Worm (Caenorhabditis elegans) whole organism, L2 larva: ENCODE data around the gene F08D12.3.

Experiments
- C34F6.9 ChIP-seq: fragments of 150-350 bp; optimal IDR thresholded peaks from 2 replicates; lab custom pipeline; 2014; ENCODE audit warnings: missing biosample characterization, missing genetic modification characterization
- F13H6.1 ChIP-seq: sonication (generic microtip); optimal IDR thresholded peaks from 2 replicates; lab custom pipeline; 2016; ENCODE audit warnings: missing genetic modification characterization, missing compliant biosample characterization
- Y55F3AM.14 ChIP-seq: fragments of 200-800 bp; sonication (Bioruptor generic); optimal IDR thresholded peaks from 2 replicates; lab custom pipeline; 2018; ENCODE audit warnings: mild to moderate bottlenecking, missing genetic modification characterization, missing compliant biosample characterization
- blmp-1 ChIP-seq: sonication (generic microtip); optimal IDR thresholded peaks from 2 replicates; lab custom pipeline; 2017; ENCODE audit warnings: missing genetic modification characterization, mild to moderate bottlenecking, missing compliant biosample characterization, antibody characterized with exemption, moderate library complexity; ENCODE audit not compliant: insufficient read depth
- ceh-16 ChIP-seq: fragments of 150-350 bp; optimal IDR thresholded peaks from 2 replicates; lab custom pipeline; 2014; ENCODE audit warnings: missing biosample characterization, missing genetic modification characterization
- dmd-4 ChIP-seq: sonication (generic microtip); optimal IDR thresholded peaks from 2 replicates; lab custom pipeline; 2017; ENCODE audit warnings: missing biosample characterization, missing genetic modification characterization
- elt-1 ChIP-seq: fragments of 150-350 bp; optimal IDR thresholded peaks from 2 replicates; lab custom pipeline; 2014; ENCODE audit warnings: missing biosample characterization, missing genetic modification characterization
- elt-3 ChIP-seq: sonication (generic microtip); optimal IDR thresholded peaks from 2 replicates; lab custom pipeline; 2017; ENCODE audit warnings: missing biosample characterization, missing genetic modification characterization
- lin-11 ChIP-seq: fragments of 150-350 bp; sonication (generic microtip); optimal IDR thresholded peaks from 2 replicates; lab custom pipeline; 2014; ENCODE audit warnings: missing biosample characterization, missing genetic modification characterization, inconsistent platforms, mixed read lengths
- lin-13 ChIP-seq: fragments of 150-350 bp; optimal IDR thresholded peaks from 2 replicates; lab custom pipeline; 2014; ENCODE audit warnings: missing biosample characterization, missing genetic modification reagents, missing genetic modification characterization
- lsy-2 ChIP-seq, 2 experiments: fragments of 150-350 bp in 1 of 2; sonication (generic microtip) in 1 of 2; optimal IDR thresholded peaks; 2 replicates each; lab custom pipeline; 2014 to 2017; ENCODE audit warnings: missing biosample characterization in 2 of 2, missing genetic modification characterization in 2 of 2
- mab-5 ChIP-seq: fragments of 150-350 bp; optimal IDR thresholded peaks from 2 replicates; lab custom pipeline; 2014; ENCODE audit warnings: missing biosample characterization, missing genetic modification characterization
- mdl-1 ChIP-seq, 2 experiments: fragments of 150-350 bp in 1 of 2; sonication (generic microtip) in 1 of 2; optimal IDR thresholded peaks; 2 replicates each; lab custom pipeline; 2017; ENCODE audit warnings: missing biosample characterization in 2 of 2, missing genetic modification characterization in 2 of 2
- nhr-10 ChIP-seq: sonication (generic microtip); optimal IDR thresholded peaks from 2 replicates; lab custom pipeline; 2017; ENCODE audit warnings: missing biosample characterization, missing genetic modification characterization
- nhr-12 ChIP-seq: fragments of 150-350 bp; optimal IDR thresholded peaks from 2 replicates; lab custom pipeline; 2014; ENCODE audit warnings: missing biosample characterization, missing genetic modification characterization
- nhr-129 ChIP-seq: fragments of 150-350 bp; optimal IDR thresholded peaks from 2 replicates; lab custom pipeline; 2014; ENCODE audit warnings: missing biosample characterization, missing genetic modification characterization
- nhr-21 ChIP-seq: fragments of 150-350 bp; optimal IDR thresholded peaks from 2 replicates; lab custom pipeline; 2014; ENCODE audit warnings: missing biosample characterization, missing genetic modification characterization
- nhr-23 ChIP-seq: fragments of 150-350 bp; optimal IDR thresholded peaks from 2 replicates; lab custom pipeline; 2014; ENCODE audit warnings: missing biosample characterization, missing genetic modification reagents, missing genetic modification characterization
- nhr-237 ChIP-seq: fragments of 150-350 bp; optimal IDR thresholded peaks from 2 replicates; lab custom pipeline; 2014; ENCODE audit warnings: missing biosample characterization, missing genetic modification characterization
- nhr-25 ChIP-seq: fragments of 150-350 bp; sonication (generic microtip); optimal IDR thresholded peaks from 3 replicates; lab custom pipeline; 2014; ENCODE audit warnings: missing biosample characterization, missing genetic modification characterization
- nhr-77 ChIP-seq: fragments of 150-350 bp; optimal IDR thresholded peaks from 2 replicates; lab custom pipeline; 2014; ENCODE audit warnings: missing biosample characterization, missing genetic modification characterization
- peb-1 ChIP-seq: fragments of 150-350 bp; optimal IDR thresholded peaks from 2 replicates; lab custom pipeline; 2014; ENCODE audit warnings: missing biosample characterization, missing genetic modification characterization
- sma-9 ChIP-seq, 2 experiments: fragments of 150-350 bp in 1 of 2; sonication (generic microtip) in 1 of 2; optimal IDR thresholded peaks; 2 replicates each; lab custom pipeline; 2014 to 2016; ENCODE audit warnings: missing genetic modification characterization in 2 of 2, mild to moderate bottlenecking in 1 of 2, missing biosample characterization in 1 of 2, missing compliant biosample characterization in 1 of 2, missing genetic modification reagents in 1 of 2, moderate library complexity in 1 of 2
- snpc-4 ChIP-seq: fragments of 150-350 bp; optimal IDR thresholded peaks from 2 replicates; lab custom pipeline; 2014; ENCODE audit warnings: missing biosample characterization, missing genetic modification characterization
- unc-39 ChIP-seq: fragments of 150-350 bp; optimal IDR thresholded peaks from 2 replicates; lab custom pipeline; 2014; ENCODE audit warnings: missing biosample characterization, missing genetic modification characterization
- unc-55 ChIP-seq: fragments of 150-350 bp; sonication (generic microtip); optimal IDR thresholded peaks from 3 replicates; lab custom pipeline; 2014; ENCODE audit warnings: missing biosample characterization, missing genetic modification reagents, missing genetic modification characterization
- zag-1 ChIP-seq: fragments of 150-350 bp; optimal IDR thresholded peaks from 2 replicates; lab custom pipeline; 2014; ENCODE audit warnings: missing biosample characterization, missing genetic modification characterization
- ztf-11 ChIP-seq: sonication (generic microtip); optimal IDR thresholded peaks from 2 replicates; lab custom pipeline; 2017; ENCODE audit warnings: missing biosample characterization, missing genetic modification characterization
- ztf-4 ChIP-seq: fragments of 150-350 bp; optimal IDR thresholded peaks from 2 replicates; lab custom pipeline; 2014; ENCODE audit warnings: missing biosample characterization, missing genetic modification characterization

The F08D12.3 gene

DNA sequence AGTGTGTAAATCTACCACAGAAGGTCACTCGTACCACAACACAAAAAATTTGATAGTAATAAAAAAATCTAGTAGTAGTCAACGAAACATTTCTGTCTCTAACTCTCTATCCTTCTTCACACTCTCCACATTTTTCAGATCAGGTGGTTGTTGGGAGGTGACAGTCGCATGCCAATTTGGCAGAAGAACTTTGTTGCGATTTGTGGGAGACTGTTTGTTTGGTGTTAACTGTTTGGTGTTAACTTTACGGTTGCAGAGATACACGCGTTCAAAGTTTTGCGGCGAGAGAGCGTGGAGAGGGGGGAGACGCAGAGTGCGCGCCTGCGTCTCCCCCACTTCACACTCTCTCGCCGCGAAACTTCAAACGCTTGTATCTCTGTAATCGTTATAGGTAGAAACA is 25.6 kb downstream of the F08D12.3 start:
- TF ChIP-seq ztf-11: no peak
- TF ChIP-seq ceh-16 (tag; lab: Kevin White, UChicago): no peak
- TF ChIP-seq elt-1 (tag; lab: Kevin White, UChicago): no peak
- no peak for TF ChIP-seq blmp-1 (tag; lab: Kevin White, UChicago)
- peak; percentile 56 for TF ChIP-seq nhr-25 (tag; lab: Kevin White, UChicago)
- TF ChIP-seq nhr-129 (tag; lab: Kevin White, UChicago): peak; percentile 21
- no peak for TF ChIP-seq lin-11 (tag; lab: Kevin White, UChicago)
- no peak for TF ChIP-seq snpc-4 (tag; lab: Kevin White, UChicago)
- no peak for TF ChIP-seq sma-9 (GFP tag; optimal IDR thresholded peaks at IDR 0.05; lab: Kevin White, UChicago)
- no peak for TF ChIP-seq sma-9 (tag; optimal IDR thresholded peaks at IDR 0.05; lab: Kevin White, UChicago)
- TF ChIP-seq unc-55 (GFP tag; lab: Kevin White, UChicago): no peak

DNA sequence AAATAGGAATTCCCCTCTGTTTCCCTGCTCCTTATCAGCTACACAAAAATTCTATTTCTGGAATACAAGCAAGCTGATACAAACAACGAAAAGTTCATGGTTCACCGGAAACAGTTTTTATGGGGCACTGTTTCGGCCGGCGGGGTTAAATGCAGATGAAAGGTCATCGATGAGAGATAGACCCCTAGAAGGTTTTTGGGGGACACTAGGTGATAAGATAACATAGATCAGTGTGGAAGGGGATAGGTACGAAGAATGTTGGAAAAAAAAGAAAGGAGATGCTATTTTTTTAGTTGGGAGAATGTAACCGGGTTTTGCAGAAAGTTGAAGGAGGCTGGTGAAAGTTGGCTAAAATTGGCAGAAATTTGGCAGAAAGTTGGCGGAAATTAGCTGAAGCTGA is 26.2 kb downstream of the F08D12.3 start:
- TF ChIP-seq mdl-1 (tag; optimal IDR thresholded peaks at IDR 0.05; lab: Kevin White, UChicago) (no peak), lin-13 (GFP tag; lab: Kevin White, UChicago) (no peak), nhr-23 (tag; lab: Kevin White, UChicago) (no peak), zag-1 (no peak), C34F6.9 (tag; lab: Kevin White, UChicago) (no peak), Y55F3AM.14 (GFP tag; lab: Kevin White, UChicago) (no peak), unc-39 (tag; lab: Kevin White, UChicago) (no peak), nhr-129 (tag; lab: Kevin White, UChicago) (no peak), elt-3 (no peak), nhr-10 (no peak), lsy-2 (tag; optimal IDR thresholded peaks at IDR 0.05; lab: Kevin White, UChicago) (no peak), dmd-4 (tag; lab: Kevin White, UChicago) (no peak), snpc-4 (tag; lab: Kevin White, UChicago) (no peak), ceh-16 (tag; lab: Kevin White, UChicago) (no peak), nhr-12 (no peak), ztf-11 (no peak)

DNA sequence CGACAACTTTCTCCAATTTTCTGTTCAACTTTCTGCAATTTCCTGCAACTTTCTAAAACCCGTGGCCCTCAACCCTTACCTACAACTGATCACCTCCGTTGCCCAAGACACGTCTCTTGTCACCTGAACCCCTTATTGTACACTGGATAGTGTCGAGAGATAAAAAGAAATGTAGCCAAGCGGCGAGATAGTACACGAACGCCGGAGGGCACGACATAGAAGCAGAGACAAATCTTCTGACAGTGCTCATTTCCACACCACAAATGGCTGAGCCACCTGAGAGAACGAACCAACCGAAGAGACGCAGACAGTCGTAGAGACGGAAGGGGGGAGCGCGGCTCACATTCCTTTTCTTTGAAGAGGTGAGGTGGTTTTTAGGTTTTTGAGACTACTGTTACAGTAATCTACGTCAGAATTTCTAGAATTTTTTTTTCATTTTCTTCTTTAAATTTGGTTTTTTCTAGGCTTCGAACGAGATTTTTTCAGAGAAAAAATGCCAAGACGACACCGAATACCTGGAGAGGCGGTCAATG is 28.4 kb downstream of the F08D12.3 start, which contains the start of gene K12H6.12:
Gene K12H6.12 (plus strand): TSS at position 483 of the 533 bp plus-strand sequence.
- no peak for TF ChIP-seq lin-11 (tag; lab: Kevin White, UChicago)
- peak; percentile 0 for TF ChIP-seq F13H6.1
- TF ChIP-seq, all 48 proteins: peak for 1

DNA sequence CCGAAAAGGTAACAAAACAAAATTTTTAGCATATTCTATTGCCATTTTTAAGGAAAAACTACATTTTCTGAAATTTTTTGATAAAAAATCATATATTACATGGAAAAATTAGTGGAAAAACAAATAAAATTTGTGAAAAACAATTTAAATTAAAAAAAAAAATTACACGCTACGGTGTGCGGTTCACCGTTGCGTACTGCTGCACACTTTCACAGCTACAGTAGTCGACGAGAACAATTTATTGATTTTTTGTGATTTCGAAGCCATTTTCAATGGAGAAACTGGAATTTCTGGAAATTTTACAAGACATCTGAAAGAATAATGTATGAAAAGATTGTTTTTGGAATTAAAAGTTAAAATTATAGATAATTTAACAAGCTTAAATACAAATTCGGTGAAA is 35.7 kb downstream of the F08D12.3 start:
- TF ChIP-seq peb-1 (tag; lab: Kevin White, UChicago): no peak
- TF ChIP-seq nhr-21 (tag; lab: Kevin White, UChicago): no peak
- TF ChIP-seq nhr-77 (tag; lab: Kevin White, UChicago): no peak
- TF ChIP-seq mab-5 (tag; lab: Kevin White, UChicago): no peak
- no peak for TF ChIP-seq ztf-11
- no peak for TF ChIP-seq elt-3
- no peak for TF ChIP-seq zag-1
- no peak for TF ChIP-seq Y55F3AM.14 (GFP tag; lab: Kevin White, UChicago)
- no peak for TF ChIP-seq elt-1 (tag; lab: Kevin White, UChicago)
- TF ChIP-seq ztf-4 (tag; lab: Kevin White, UChicago): no peak

DNA sequence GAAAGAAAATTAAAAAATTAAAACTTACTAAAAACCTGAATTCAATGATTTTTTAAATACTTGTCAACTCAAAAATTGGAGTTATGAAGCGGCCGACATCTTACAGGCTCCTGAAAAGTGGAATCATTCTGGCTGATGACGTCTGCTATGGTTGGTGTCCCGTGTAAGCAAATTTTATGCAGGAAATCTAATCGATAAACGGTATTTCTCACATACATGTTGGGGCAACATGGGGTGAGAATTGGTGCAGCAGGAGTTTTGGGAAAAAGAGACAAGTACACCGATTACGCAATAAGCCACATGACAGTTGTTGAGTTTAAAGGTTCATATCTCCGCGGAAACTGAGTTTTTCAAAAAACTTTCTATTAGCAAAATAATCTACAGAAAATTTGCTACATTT is 36.1 kb downstream of the F08D12.3 start, which contains the start of gene K12H6.2:
Gene K12H6.2 (minus strand): TSS at position 101 of the 400 bp plus-strand sequence.
- no peak for TF ChIP-seq unc-55 (GFP tag; lab: Kevin White, UChicago)

DNA sequence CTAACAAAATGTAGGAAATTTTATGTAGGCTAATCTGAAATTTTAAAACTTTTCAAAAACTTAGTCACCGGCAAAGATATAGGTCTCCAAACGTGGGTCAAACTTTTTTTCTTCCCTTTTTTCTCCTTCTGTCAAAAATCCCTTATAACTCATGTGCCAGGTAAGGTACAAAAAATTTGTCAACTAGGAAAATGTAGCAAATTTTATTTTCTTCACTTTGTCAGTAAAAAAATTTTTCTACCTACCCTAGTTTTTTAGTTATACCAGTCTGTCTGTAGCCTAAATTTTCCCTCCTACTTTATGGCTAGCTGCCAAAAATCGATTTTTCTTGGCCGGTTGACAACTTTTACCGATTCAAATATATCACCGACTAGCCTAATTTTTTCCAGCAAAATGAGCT is 37.3 kb downstream of the F08D12.3 start, which contains the start of gene set-13:
Gene set-13 (plus strand): TSS at position 301 of the 400 bp plus-strand sequence.
- no peak for TF ChIP-seq nhr-237 (tag; lab: Kevin White, UChicago)
